Worm (Caenorhabditis elegans): ENCODE measurements around the gene tric-1B.1.

Gene tric-1B.1

DNA sequence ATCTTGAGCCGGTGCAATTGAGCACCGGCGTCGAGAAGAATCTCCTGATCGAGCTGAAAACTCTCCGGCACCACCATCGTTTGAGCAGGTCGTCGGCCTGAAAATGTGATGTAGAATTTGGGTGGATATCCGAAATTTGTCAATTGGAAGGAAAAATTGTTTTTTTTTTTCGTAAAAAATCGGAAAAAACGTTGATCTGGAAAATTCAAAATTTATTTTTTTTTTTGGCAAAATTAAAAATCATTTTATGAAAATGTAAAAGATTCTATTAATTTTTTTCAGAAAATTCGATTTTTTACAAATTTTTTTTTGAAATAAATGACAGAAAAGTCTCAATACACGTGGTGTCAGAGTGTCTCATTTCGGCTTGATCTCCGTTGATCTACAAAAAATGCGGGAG lies at the start of gene tric-1B.1:
Gene tric-1B.1 (minus strand): TSS at position 101 of the 400 bp plus-strand sequence.
- TF ChIP-seq nhr-12 (tag; optimal IDR thresholded peaks at IDR 0.05) = no peak
- TF ChIP-seq eor-1 (tag; optimal IDR thresholded peaks at IDR 0.05) = no peak
- TF ChIP-seq ama-1 (optimal IDR thresholded peaks at IDR 0.05) = no peak
- no peak for TF ChIP-seq skn-1 (tag; optimal IDR thresholded peaks at IDR 0.05)
- TF ChIP-seq daf-12 (tag; optimal IDR thresholded peaks at IDR 0.05) = no peak
- TF ChIP-seq elt-1 (tag; optimal IDR thresholded peaks at IDR 0.05) = no peak
- TF ChIP-seq ceh-16 (tag; optimal IDR thresholded peaks at IDR 0.05) = no peak
- no peak for TF ChIP-seq fkh-2 (tag; optimal IDR thresholded peaks at IDR 0.05)
- no peak for TF ChIP-seq hmg-11 (tag; optimal IDR thresholded peaks at IDR 0.05)
- TF ChIP-seq ceh-82 (tag; optimal IDR thresholded peaks at IDR 0.05) = no peak
- no peak for TF ChIP-seq ztf-11 (tag; optimal IDR thresholded peaks at IDR 0.05)
- no peak for TF ChIP-seq nhr-67 (tag; optimal IDR thresholded peaks at IDR 0.05)
- TF ChIP-seq lin-15B (tag; optimal IDR thresholded peaks at IDR 0.05) = no peak
- no peak for TF ChIP-seq sea-2 (GFP tag; optimal IDR thresholded peaks at IDR 0.05)
- no peak for TF ChIP-seq nhr-28 (tag; optimal IDR thresholded peaks at IDR 0.05)
- no peak for TF ChIP-seq nfya-1 (tag; optimal IDR thresholded peaks at IDR 0.05; ENCODE audit: insufficient read depth)
- TF ChIP-seq lin-39 (tag; optimal IDR thresholded peaks at IDR 0.05) = no peak

DNA sequence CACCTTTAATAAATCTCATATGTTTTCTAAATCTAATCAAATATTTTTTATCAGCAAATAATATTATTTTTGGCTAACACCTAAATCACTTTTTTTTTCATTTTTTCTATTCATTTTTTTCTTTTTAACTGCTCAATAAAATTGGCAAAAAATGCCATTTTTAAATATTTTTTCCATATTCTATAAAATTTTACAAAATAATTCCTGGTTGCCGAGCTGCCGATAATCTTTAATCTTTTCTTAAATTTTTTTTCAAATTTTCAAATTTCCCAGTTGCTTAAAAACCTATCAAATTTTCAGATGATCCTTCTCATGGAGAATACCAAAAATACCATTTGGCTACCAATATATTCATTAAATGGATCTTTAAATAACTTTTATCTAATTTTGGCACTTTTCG lies 45.5 kb upstream of the tric-1B.1 start, which contains the start of gene sre-51:
Gene sre-51 (plus strand): TSS at position 301 of the 400 bp plus-strand sequence.
- no peak for TF ChIP-seq ama-1 (optimal IDR thresholded peaks at IDR 0.05)
- TF ChIP-seq hmg-11 (tag; optimal IDR thresholded peaks at IDR 0.05) = no peak
- TF ChIP-seq unc-62 (GFP tag; optimal IDR thresholded peaks at IDR 0.05) = no peak
- TF ChIP-seq nhr-237 (tag; optimal IDR thresholded peaks at IDR 0.05) = no peak
- no peak for TF ChIP-seq nhr-67 (tag; optimal IDR thresholded peaks at IDR 0.05)
- TF ChIP-seq sea-2 (GFP tag; optimal IDR thresholded peaks at IDR 0.05) = no peak
- TF ChIP-seq elt-2 (tag; optimal IDR thresholded peaks at IDR 0.05) = no peak
- no peak for TF ChIP-seq ztf-4 (tag; optimal IDR thresholded peaks at IDR 0.05)
- TF ChIP-seq nhr-43 (tag; optimal IDR thresholded peaks at IDR 0.05; ENCODE audit: poor library complexity, severe bottlenecking) = no peak
- TF ChIP-seq ceh-82 (tag; optimal IDR thresholded peaks at IDR 0.05) = no peak
- TF ChIP-seq pha-4 (tag; optimal IDR thresholded peaks at IDR 0.05) = no peak
- TF ChIP-seq elt-1 (tag; optimal IDR thresholded peaks at IDR 0.05) = no peak
- TF ChIP-seq tbx-2 (tag; optimal IDR thresholded peaks at IDR 0.05) = no peak

DNA sequence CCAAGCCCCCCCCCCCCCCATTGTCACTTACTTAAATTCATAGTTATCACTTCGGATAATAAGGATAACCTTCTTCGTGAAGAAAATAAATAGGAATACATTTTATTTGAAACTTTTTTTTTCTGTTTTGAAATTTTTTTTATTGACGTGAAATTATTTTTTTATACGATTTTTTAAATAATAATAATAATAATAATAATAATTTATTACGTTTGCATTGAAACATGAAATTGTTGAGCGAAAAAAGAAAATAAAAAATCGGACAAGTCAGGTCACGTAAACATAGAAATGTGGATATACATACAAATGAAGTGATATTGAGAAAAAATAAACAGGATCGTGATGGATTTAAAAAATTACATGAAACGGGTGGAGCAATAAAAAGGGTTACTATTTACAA lies 43.6 kb upstream of the tric-1B.1 start, which contains the start of gene C50E10.2:
Gene C50E10.2 (minus strand): TSS at position 101 of the 400 bp plus-strand sequence.
- TF ChIP-seq mdl-1 (tag; optimal IDR thresholded peaks at IDR 0.05) (no peak), ama-1 (optimal IDR thresholded peaks at IDR 0.05) (no peak), fkh-2 (tag; optimal IDR thresholded peaks at IDR 0.05) (no peak), pha-4 (tag; optimal IDR thresholded peaks at IDR 0.05) (no peak), ceh-9 (tag; optimal IDR thresholded peaks at IDR 0.05) (no peak), zag-1 (tag; optimal IDR thresholded peaks at IDR 0.05) (no peak), skn-1 (tag; optimal IDR thresholded peaks at IDR 0.05) (no peak), snpc-4 (tag; optimal IDR thresholded peaks at IDR 0.05) (no peak), jun-1 (tag; optimal IDR thresholded peaks at IDR 0.05) (no peak), ztf-11 (tag; optimal IDR thresholded peaks at IDR 0.05) (no peak), lin-15B (tag; optimal IDR thresholded peaks at IDR 0.05) (no peak), nhr-77 (tag; optimal IDR thresholded peaks at IDR 0.05) (no peak), nhr-237 (tag; optimal IDR thresholded peaks at IDR 0.05) (no peak), hmg-11 (tag; optimal IDR thresholded peaks at IDR 0.05) (no peak), fkh-10 (GFP tag; optimal IDR thresholded peaks at IDR 0.05) (no peak), nhr-12 (tag; optimal IDR thresholded peaks at IDR 0.05) (no peak), ceh-16 (tag; optimal IDR thresholded peaks at IDR 0.05) (no peak), nfya-1 (tag; optimal IDR thresholded peaks at IDR 0.05; ENCODE audit: insufficient read depth) (no peak)

DNA sequence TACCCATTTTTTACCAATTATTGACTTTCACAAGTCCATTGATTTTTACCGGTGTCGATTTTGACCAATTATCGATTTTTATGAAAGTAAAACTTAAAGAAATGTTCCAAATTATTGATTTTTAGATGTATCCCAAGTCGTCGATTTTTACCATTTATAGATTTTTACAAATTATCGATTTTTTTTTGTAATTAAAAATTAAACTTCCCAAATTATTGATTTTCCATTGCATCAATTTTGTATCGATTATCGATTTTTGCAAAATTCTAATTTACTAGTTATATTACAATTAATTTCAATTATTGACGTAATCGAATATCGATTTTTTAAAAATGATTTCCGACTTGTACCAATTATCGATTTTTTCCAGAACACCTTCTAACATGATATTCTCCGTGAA lies 37.1 kb upstream of the tric-1B.1 start, which contains the start of gene sre-50:
Gene sre-50 (plus strand): TSS at position 384 of the 400 bp plus-strand sequence.
- no peak for TF ChIP-seq R02D3.7 (tag; optimal IDR thresholded peaks at IDR 0.05)
- no peak for TF ChIP-seq tbx-2 (tag; optimal IDR thresholded peaks at IDR 0.05)
- TF ChIP-seq ceh-82 (tag; optimal IDR thresholded peaks at IDR 0.05) = no peak
- no peak for TF ChIP-seq unc-39 (tag; optimal IDR thresholded peaks at IDR 0.05)
- TF ChIP-seq elt-3 (tag; optimal IDR thresholded peaks at IDR 0.05) = no peak
- TF ChIP-seq ceh-28 (tag; optimal IDR thresholded peaks at IDR 0.05) = peak; percentile 97
- no peak for TF ChIP-seq pqm-1 (tag; optimal IDR thresholded peaks at IDR 0.05)

Measured in whole organism, L3 larva.